Fruit fly (Drosophila melanogaster) whole organism, embryonic: ENCODE results near the gene CG11382.

Experiments
- BEAF-32 ChIP-seq: fragments of 200-800 bp; sonication (Bioruptor generic); optimal IDR thresholded peaks from 3 replicates; lab custom pipeline; 2017; ENCODE audit warnings: missing biosample characterization, missing genetic modification characterization, mild to moderate bottlenecking, moderate library complexity, missing genetic modification reagents
- Bteb2 ChIP-seq: fragments of 200-800 bp; sonication (Bioruptor generic); optimal IDR thresholded peaks from 2 replicates; lab custom pipeline; 2016; ENCODE audit warnings: missing biosample characterization, missing genetic modification characterization
- CG11085 ChIP-seq: fragments of 200-800 bp; sonication (Bioruptor generic); IDR thresholded peaks from 2 replicates; pipeline ENCODE4 v1.3.6; 2022; ENCODE audit warnings: missing biosample characterization, missing genetic modification characterization
- CG11093 ChIP-seq: fragments of 200-800 bp; sonication (Bioruptor generic); IDR thresholded peaks from 3 replicates; pipeline ENCODE4 v1.3.6; 2022; ENCODE audit warnings: missing biosample characterization, missing genetic modification characterization
- CG11504 ChIP-seq: fragments of 200-800 bp; sonication (Bioruptor generic); optimal IDR thresholded peaks from 3 replicates; lab custom pipeline; 2019; ENCODE audit warnings: missing biosample characterization, mild to moderate bottlenecking, missing genetic modification characterization, moderate library complexity
- CG11695 ChIP-seq: fragments of 200-800 bp; sonication (Bioruptor generic); IDR thresholded peaks from 3 replicates; pipeline ENCODE4 v1.3.6; 2022; ENCODE audit warnings: missing biosample characterization, missing genetic modification characterization
- CG13775 ChIP-seq: fragments of 200-800 bp; sonication (Bioruptor generic); optimal IDR thresholded peaks from 3 replicates; lab custom pipeline; 2017; ENCODE audit warnings: missing biosample characterization, mild to moderate bottlenecking, missing genetic modification characterization
- CG15269 ChIP-seq: fragments of 200-800 bp; sonication (Bioruptor generic); optimal IDR thresholded peaks from 2 replicates; lab custom pipeline; 2018; ENCODE audit warnings: missing biosample characterization, mild to moderate bottlenecking, missing genetic modification characterization, moderate library complexity
- CG15514 ChIP-seq: fragments of 200-800 bp; sonication (Bioruptor generic); optimal IDR thresholded peaks from 3 replicates; lab custom pipeline; 2017; ENCODE audit warnings: missing biosample characterization, missing genetic modification characterization, mild to moderate bottlenecking, moderate library complexity, missing genetic modification reagents
- CG17359 ChIP-seq: fragments of 200-800 bp; sonication (Bioruptor generic); optimal IDR thresholded peaks from 3 replicates; lab custom pipeline; 2018; ENCODE audit warnings: missing biosample characterization, mild to moderate bottlenecking, missing genetic modification characterization, moderate library complexity
- CG17912 ChIP-seq: fragments of 200-800 bp; sonication (Bioruptor generic); optimal IDR thresholded peaks from 2 replicates; lab custom pipeline; 2018; ENCODE audit warnings: missing biosample characterization, mild to moderate bottlenecking, missing genetic modification characterization
- CG2875 ChIP-seq: fragments of 200-800 bp; sonication (Bioruptor generic); optimal IDR thresholded peaks from 2 replicates; lab custom pipeline; 2017; ENCODE audit warnings: missing biosample characterization, mild to moderate bottlenecking, missing genetic modification characterization, missing genetic modification reagents
- CG3065 ChIP-seq: fragments of 200-800 bp; sonication (Bioruptor generic); optimal IDR thresholded peaks from 2 replicates; lab custom pipeline; 2016; ENCODE audit warnings: missing biosample characterization, missing genetic modification characterization
- CG31224 ChIP-seq: fragments of 200-800 bp; sonication (Bioruptor generic); IDR thresholded peaks from 2 replicates; pipeline ENCODE4 v1.3.6; 2022; ENCODE audit warnings: missing biosample characterization, missing genetic modification characterization
- CG6791 ChIP-seq: fragments of 200-800 bp; sonication (Bioruptor generic); IDR thresholded peaks from 3 replicates; pipeline ENCODE4 v1.3.6; 2022; ENCODE audit warnings: missing biosample characterization, missing genetic modification characterization; ENCODE audit not compliant: partially characterized antibody
- CG8089 ChIP-seq: fragments of 200-800 bp; sonication (Bioruptor generic); optimal IDR thresholded peaks from 3 replicates; lab custom pipeline; 2016; ENCODE audit warnings: missing biosample characterization, missing genetic modification characterization
- CG9609 ChIP-seq: fragments of 200-800 bp; sonication (Bioruptor generic); optimal IDR thresholded peaks from 3 replicates; lab custom pipeline; 2016; ENCODE audit warnings: missing biosample characterization, missing genetic modification characterization
- CG9932 ChIP-seq: fragments of 200-800 bp; sonication (Bioruptor generic); IDR thresholded peaks from 2 replicates; pipeline ENCODE4 v1.3.6; 2022; ENCODE audit warnings: missing biosample characterization, missing genetic modification characterization
- Doc2 ChIP-seq: fragments of 200-800 bp; sonication (Bioruptor generic); IDR thresholded peaks from 2 replicates; pipeline ENCODE4 v1.3.6; 2022; ENCODE audit warnings: missing biosample characterization, missing genetic modification characterization
- E2f1 ChIP-seq: fragments of 200-800 bp; sonication (Bioruptor generic); IDR thresholded peaks from 2 replicates; pipeline ENCODE4 v1.3.6; 2022; ENCODE audit warnings: missing biosample characterization, missing genetic modification characterization
- E2f2 ChIP-seq: fragments of 200-800 bp; sonication (Bioruptor generic); IDR thresholded peaks from 2 replicates; pipeline ENCODE4 v1.3.6; 2022; ENCODE audit warnings: missing biosample characterization, missing genetic modification characterization
- ERR ChIP-seq: fragments of 200-800 bp; sonication (Bioruptor generic); optimal IDR thresholded peaks from 2 replicates; lab custom pipeline; 2016; ENCODE audit warnings: missing biosample characterization, missing genetic modification characterization
- Hmx ChIP-seq: fragments of 200-800 bp; sonication (Bioruptor generic); optimal IDR thresholded peaks from 2 replicates; lab custom pipeline; 2016; ENCODE audit warnings: missing biosample characterization, missing genetic modification characterization
- Hr3 ChIP-seq: fragments of 200-800 bp; sonication (Bioruptor generic); optimal IDR thresholded peaks from 3 replicates; lab custom pipeline; 2016; ENCODE audit warnings: missing biosample characterization, missing genetic modification characterization
- Hsf ChIP-seq: fragments of 200-800 bp; sonication (Bioruptor generic); optimal IDR thresholded peaks from 3 replicates; lab custom pipeline; 2016; ENCODE audit warnings: missing biosample characterization, missing genetic modification characterization
- MESR4 ChIP-seq: fragments of 200-800 bp; sonication (Bioruptor generic); optimal IDR thresholded peaks from 2 replicates; lab custom pipeline; 2018; ENCODE audit warnings: missing biosample characterization, mild to moderate bottlenecking, missing genetic modification characterization, moderate library complexity
- Myb ChIP-seq: fragments of 200-800 bp; sonication (Bioruptor generic); optimal IDR thresholded peaks from 2 replicates; lab custom pipeline; 2016; ENCODE audit warnings: missing biosample characterization, missing genetic modification characterization
- Nf-YA ChIP-seq: fragments of 200-800 bp; sonication (Bioruptor generic); IDR thresholded peaks from 2 replicates; pipeline ENCODE4 v1.3.6; 2022; ENCODE audit warnings: missing biosample characterization, missing genetic modification characterization
- Oli ChIP-seq: fragments of 200-800 bp; sonication (Bioruptor generic); optimal IDR thresholded peaks from 2 replicates; lab custom pipeline; 2018; ENCODE audit warnings: missing biosample characterization, mild to moderate bottlenecking, missing genetic modification characterization, moderate library complexity
- Ptx1 ChIP-seq: fragments of 200-800 bp; sonication (Bioruptor generic); IDR thresholded peaks from 2 replicates; pipeline ENCODE4 v1.3.6; 2022; ENCODE audit warnings: missing biosample characterization, missing genetic modification characterization
- Sry-δ ChIP-seq: fragments of 200-800 bp; sonication (Bioruptor generic); optimal IDR thresholded peaks from 2 replicates; lab custom pipeline; 2016; ENCODE audit warnings: missing biosample characterization, missing genetic modification characterization
- Taf1 ChIP-seq: fragments of 200-800 bp; sonication (Bioruptor generic); IDR thresholded peaks from 2 replicates; pipeline ENCODE4 v1.3.6; 2022; ENCODE audit warnings: missing biosample characterization, missing genetic modification characterization
- abd-A ChIP-seq: fragments of 200-800 bp; sonication (Bioruptor generic); optimal IDR thresholded peaks from 3 replicates; lab custom pipeline; 2019; ENCODE audit warnings: missing biosample characterization, mild to moderate bottlenecking, missing genetic modification characterization, moderate library complexity
- amos ChIP-seq: fragments of 200-800 bp; sonication (Bioruptor generic); IDR thresholded peaks from 2 replicates; pipeline ENCODE4 v1.3.6; 2022; ENCODE audit warnings: missing biosample characterization, missing genetic modification characterization; ENCODE audit not compliant: partially characterized antibody
- bbx ChIP-seq: fragments of 200-800 bp; sonication (Bioruptor generic); IDR thresholded peaks from 2 replicates; pipeline ENCODE4 v1.3.6; 2022; ENCODE audit warnings: missing biosample characterization, missing genetic modification characterization; ENCODE audit not compliant: partially characterized antibody
- chn ChIP-seq: fragments of 200-800 bp; sonication (Bioruptor generic); optimal IDR thresholded peaks from 2 replicates; lab custom pipeline; 2016; ENCODE audit warnings: missing biosample characterization, missing genetic modification characterization
- fd102C ChIP-seq: fragments of 200-800 bp; sonication (Bioruptor generic); optimal IDR thresholded peaks from 2 replicates; lab custom pipeline; 2018; ENCODE audit warnings: missing biosample characterization, mild to moderate bottlenecking, missing genetic modification characterization, moderate library complexity
- ftz-f1 ChIP-seq: fragments of 200-800 bp; sonication (Bioruptor generic); optimal IDR thresholded peaks from 2 replicates; lab custom pipeline; 2016; ENCODE audit warnings: missing biosample characterization, missing genetic modification characterization
- hb ChIP-seq: fragments of 200-800 bp; sonication (Bioruptor generic); IDR thresholded peaks from 3 replicates; pipeline ENCODE4 v1.3.6; 2022; ENCODE audit warnings: missing biosample characterization, missing genetic modification characterization; ENCODE audit not compliant: partially characterized antibody
- jumu ChIP-seq: fragments of 200-800 bp; sonication (Bioruptor generic); optimal IDR thresholded peaks from 3 replicates; lab custom pipeline; 2016; ENCODE audit warnings: missing biosample characterization, missing genetic modification characterization
- ken ChIP-seq: fragments of 200-800 bp; sonication (Bioruptor generic); IDR thresholded peaks from 3 replicates; pipeline ENCODE4 v1.3.6; 2022; ENCODE audit warnings: missing biosample characterization, missing genetic modification characterization
- kni ChIP-seq: fragments of 200-800 bp; sonication (Bioruptor generic); optimal IDR thresholded peaks from 3 replicates; lab custom pipeline; 2017; ENCODE audit warnings: mild to moderate bottlenecking, missing biosample characterization, missing genetic modification reagents, missing genetic modification characterization
- lola ChIP-seq, 3 experiments: fragments of >200 bp in 2 of 3; fragments of 200-800 bp in 1 of 3; sonication (Bioruptor generic) in 1 of 3; optimal IDR thresholded peaks; 2 replicates each; lab custom pipeline; 2017 to 2019; ENCODE audit warnings: missing biosample characterization in 3 of 3, missing genetic modification characterization in 3 of 3, mild to moderate bottlenecking in 1 of 3, moderate library complexity in 1 of 3
- mam ChIP-seq: fragments of 200-800 bp; sonication (Bioruptor generic); optimal IDR thresholded peaks from 3 replicates; lab custom pipeline; 2016; ENCODE audit warnings: missing biosample characterization, missing genetic modification characterization
- prd ChIP-seq, 3 experiments: fragments of >200 bp in 2 of 3; fragments of 200-800 bp in 1 of 3; sonication (Bioruptor generic) in 1 of 3; optimal IDR thresholded peaks in 2 of 3; IDR thresholded peaks in 1 of 3; 2 replicates in 2 of 3; 3 replicates in 1 of 3; pipeline versions ENCODE4 v1.3.6 to Lab custom; 2017 to 2022; ENCODE audit warnings: missing biosample characterization in 1 of 3, missing genetic modification characterization in 1 of 3
- repo ChIP-seq: fragments of 200-800 bp; sonication (Bioruptor generic); optimal IDR thresholded peaks from 2 replicates; lab custom pipeline; 2016; ENCODE audit warnings: missing biosample characterization, missing genetic modification characterization
- row ChIP-seq: fragments of 200-800 bp; sonication (Bioruptor generic); IDR thresholded peaks from 3 replicates; pipeline ENCODE4 v1.3.6; 2022; ENCODE audit warnings: missing biosample characterization, missing genetic modification characterization
- slou ChIP-seq: fragments of 200-800 bp; sonication (Bioruptor generic); optimal IDR thresholded peaks from 3 replicates; lab custom pipeline; 2016; ENCODE audit warnings: missing biosample characterization, missing genetic modification characterization
- trh ChIP-seq: fragments of 200-800 bp; sonication (Bioruptor generic); optimal IDR thresholded peaks from 2 replicates; lab custom pipeline; 2016; ENCODE audit warnings: missing biosample characterization, missing genetic modification characterization
- vnd ChIP-seq: fragments of 200-800 bp; sonication (Bioruptor generic); IDR thresholded peaks from 3 replicates; pipeline ENCODE4 v1.3.6; 2022; ENCODE audit warnings: missing biosample characterization, missing genetic modification characterization; ENCODE audit not compliant: partially characterized antibody
- zf30C ChIP-seq: fragments of 200-800 bp; sonication (Bioruptor generic); optimal IDR thresholded peaks from 3 replicates; lab custom pipeline; 2018; ENCODE audit warnings: missing biosample characterization, mild to moderate bottlenecking, missing genetic modification characterization

The CG11382 gene

DNA sequence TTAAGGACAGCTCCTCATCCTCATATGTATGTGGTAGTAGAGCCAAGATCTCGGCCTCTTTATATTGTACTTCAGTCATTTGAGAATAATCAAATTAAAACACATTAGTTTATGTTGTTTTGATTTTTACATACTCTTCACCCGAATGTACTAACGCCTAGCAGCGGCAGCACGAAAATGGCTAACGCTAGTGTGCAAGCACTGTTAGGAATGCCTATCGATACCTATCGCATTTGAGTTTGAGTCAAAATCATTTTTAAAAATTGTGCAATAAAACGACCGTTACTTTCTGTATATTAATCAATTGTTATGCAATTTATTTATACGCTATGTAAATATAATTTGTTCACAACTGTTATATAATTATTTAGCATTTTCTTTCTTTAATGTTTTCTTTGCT, 5.2 kb downstream of the CG11382 start, which contains the start of gene CG11398 (continued):
- no peak for TF ChIP-seq Hsf (GFP tag; lab: Kevin White, UChicago)
- TF ChIP-seq ftz-f1 (GFP tag; lab: Kevin White, UChicago), result no peak
- no peak for TF ChIP-seq Ptx1 (GFP tag; lab: Robert Waterston, UW)
- TF ChIP-seq CG11093 (GFP tag; lab: Robert Waterston, UW), result no peak
- no peak for TF ChIP-seq CG13775
- no peak for TF ChIP-seq ken
- no peak for TF ChIP-seq Doc2 (GFP tag; lab: Robert Waterston, UW)
- TF ChIP-seq CG9609 (GFP tag; lab: Kevin White, UChicago), result no peak
- TF ChIP-seq chn (GFP tag; lab: Kevin White, UChicago), result no peak
- no peak for TF ChIP-seq CG2875 (GFP tag; lab: Kevin White, UChicago)
- TF ChIP-seq CG17912, result no peak
- no peak for TF ChIP-seq Nf-YA (GFP tag; lab: Robert Waterston, UW)
- no peak for TF ChIP-seq ERR
- no peak for TF ChIP-seq CG11504
- TF ChIP-seq CG9932 (GFP tag; lab: Robert Waterston, UW), result no peak
- TF ChIP-seq abd-A (tag; lab: Kevin White, UChicago), result no peak
- no peak for TF ChIP-seq kni (GFP tag; lab: Kevin White, UChicago)
- TF ChIP-seq Oli (tag; lab: Kevin White, UChicago), result no peak
- no peak for TF ChIP-seq Bteb2 (GFP tag; lab: Kevin White, UChicago)
- TF ChIP-seq Hr3 (GFP tag; lab: Kevin White, UChicago), result no peak
- TF ChIP-seq hb (GFP tag; lab: Robert Waterston, UW), result peak; percentile 56; the same call in 1 of the 3 replicates
- peak; percentile 87 for TF ChIP-seq amos (GFP tag; lab: Robert Waterston, UW)
- no peak for TF ChIP-seq lola (GFP tag; optimal IDR thresholded peaks at IDR 0.05; lab: Kevin White, UChicago)
- TF ChIP-seq vnd (GFP tag; lab: Robert Waterston, UW), result peak; percentile 52
- TF ChIP-seq prd (optimal IDR thresholded peaks at IDR 0.05; lab: Kevin White, UChicago), result no peak
- no peak for TF ChIP-seq prd (GFP tag; IDR thresholded peaks at IDR 0.05; lab: Robert Waterston, UW)
- no peak for TF ChIP-seq Taf1 (GFP tag; lab: Robert Waterston, UW)
- TF ChIP-seq BEAF-32 (GFP tag; lab: Kevin White, UChicago), result peak; percentile 86
- TF ChIP-seq mam (GFP tag; lab: Kevin White, UChicago), result no peak
- peak; percentile 82 for TF ChIP-seq E2f2 (GFP tag; lab: Robert Waterston, UW)
- TF ChIP-seq Sry-δ (GFP tag; lab: Kevin White, UChicago), result peak; percentile 82
- TF ChIP-seq CG15514 (GFP tag; lab: Kevin White, UChicago), result peak; percentile 65
- TF ChIP-seq CG8089, result no peak
- TF ChIP-seq trh (GFP tag; lab: Kevin White, UChicago), result no peak
- no peak for TF ChIP-seq slou (GFP tag; lab: Kevin White, UChicago)
- TF ChIP-seq Hmx, result no peak
- TF ChIP-seq CG11085, result no peak
- no peak for TF ChIP-seq CG17359 (tag; lab: Kevin White, UChicago)
- TF ChIP-seq MESR4 (GFP tag; lab: Kevin White, UChicago), result peak; percentile 17
- no peak for TF ChIP-seq CG3065 (GFP tag; lab: Kevin White, UChicago)
- peak; percentile 95 for TF ChIP-seq Myb (GFP tag; lab: Kevin White, UChicago)
- peak; percentile 86 for TF ChIP-seq bbx (GFP tag; lab: Robert Waterston, UW)
- no peak for TF ChIP-seq zf30C (GFP tag; lab: Kevin White, UChicago)
- TF ChIP-seq E2f1, result no peak
- peak; percentile 33; the same call in 1 of the 3 replicates for TF ChIP-seq row (GFP tag; lab: Robert Waterston, UW)
- TF ChIP-seq fd102C (GFP tag; lab: Kevin White, UChicago), result no peak
- no peak for TF ChIP-seq CG11695 (GFP tag; lab: Robert Waterston, UW)
- TF ChIP-seq CG15269 (tag; lab: Kevin White, UChicago), result no peak
- TF ChIP-seq CG31224, result no peak
- no peak for TF ChIP-seq repo (GFP tag; lab: Kevin White, UChicago)
- no peak for TF ChIP-seq jumu (GFP tag; lab: Kevin White, UChicago)
- peak; percentile 85 for TF ChIP-seq CG6791
